Worm (Caenorhabditis elegans) whole organism, L2 larva: ENCODE results near the gene srlf-27.

Source experiments
- C34F6.9 ChIP-seq: fragments of 150-350 bp; optimal IDR thresholded peaks from 2 replicates; lab custom pipeline; 2014; ENCODE audit warnings: missing biosample characterization, missing genetic modification characterization
- aly-2 ChIP-seq: fragments of 150-350 bp; optimal IDR thresholded peaks from 2 replicates; lab custom pipeline; 2014; ENCODE audit warnings: missing biosample characterization, missing genetic modification characterization
- ama-1 ChIP-seq: fragments of 150-350 bp; optimal IDR thresholded peaks from 2 replicates; lab custom pipeline; 2018; ENCODE audit warnings: inconsistent platforms
- crh-2 ChIP-seq: sonication (generic microtip); optimal IDR thresholded peaks from 2 replicates; lab custom pipeline; 2017; ENCODE audit warnings: missing biosample characterization, missing genetic modification characterization
- egl-27 ChIP-seq: sonication (generic microtip); optimal IDR thresholded peaks from 3 replicates; lab custom pipeline; 2017; ENCODE audit warnings: missing biosample characterization, missing genetic modification reagents, missing genetic modification characterization
- elt-3 ChIP-seq: sonication (generic microtip); optimal IDR thresholded peaks from 2 replicates; lab custom pipeline; 2017; ENCODE audit warnings: missing biosample characterization, missing genetic modification characterization
- lin-13 ChIP-seq: fragments of 150-350 bp; optimal IDR thresholded peaks from 2 replicates; lab custom pipeline; 2014; ENCODE audit warnings: missing biosample characterization, missing genetic modification reagents, missing genetic modification characterization
- mdl-1 ChIP-seq, 2 experiments: fragments of 150-350 bp in 1 of 2; sonication (generic microtip) in 1 of 2; optimal IDR thresholded peaks; 2 replicates each; lab custom pipeline; 2017; ENCODE audit warnings: missing biosample characterization in 2 of 2, missing genetic modification characterization in 2 of 2
- nhr-11 ChIP-seq: fragments of 150-350 bp; optimal IDR thresholded peaks from 2 replicates; lab custom pipeline; 2014; ENCODE audit warnings: missing biosample characterization, missing genetic modification characterization
- nhr-129 ChIP-seq: fragments of 150-350 bp; optimal IDR thresholded peaks from 2 replicates; lab custom pipeline; 2014; ENCODE audit warnings: missing biosample characterization, missing genetic modification characterization
- nhr-77 ChIP-seq: fragments of 150-350 bp; optimal IDR thresholded peaks from 2 replicates; lab custom pipeline; 2014; ENCODE audit warnings: missing biosample characterization, missing genetic modification characterization
- unc-62 ChIP-seq: fragments of 150-350 bp; optimal IDR thresholded peaks from 2 replicates; lab custom pipeline; 2014; ENCODE audit warnings: missing biosample characterization, missing genetic modification reagents, missing genetic modification characterization

ce11 chrIV:14614176-14614740 is 23.3 kb upstream of the srlf-27 start:
- TF ChIP-seq elt-3 (tag; lab: Kevin White, UChicago) (no peak), aly-2 (tag; lab: Kevin White, UChicago) (no peak), mdl-1 (tag; optimal IDR thresholded peaks at IDR 0.05; lab: Kevin White, UChicago) (peak; percentile 31 to 32), nhr-129 (peak; percentile 75), nhr-77 (tag; lab: Kevin White, UChicago) (no peak), ama-1 (lab: Kevin White, UChicago) (no peak), crh-2 (peak; percentile 62), unc-62 (no peak), lin-13 (no peak), C34F6.9 (tag; lab: Kevin White, UChicago) (no peak), egl-27 (tag; lab: Kevin White, UChicago) (no peak), nhr-11 (tag; lab: Kevin White, UChicago) (no peak)
